Worm (Caenorhabditis elegans) whole organism, L2 larva: ENCODE results near the gene Y37E11B.10.

Experiments
- alr-1 ChIP-seq: fragments of 150-350 bp; optimal IDR thresholded peaks from 2 replicates; lab custom pipeline; 2014; ENCODE audit warnings: missing biosample characterization, missing genetic modification characterization
- fos-1 ChIP-seq: fragments of 150-350 bp; optimal IDR thresholded peaks from 2 replicates; lab custom pipeline; 2014; ENCODE audit warnings: missing biosample characterization, missing genetic modification characterization
- gmeb-1 ChIP-seq: fragments of 150-350 bp; optimal IDR thresholded peaks from 2 replicates; lab custom pipeline; 2014; ENCODE audit warnings: missing biosample characterization, missing genetic modification characterization
- lin-11 ChIP-seq: fragments of 150-350 bp; sonication (generic microtip); optimal IDR thresholded peaks from 2 replicates; lab custom pipeline; 2014; ENCODE audit warnings: missing biosample characterization, missing genetic modification characterization, inconsistent platforms, mixed read lengths
- lsy-2 ChIP-seq, 2 experiments: fragments of 150-350 bp in 1 of 2; sonication (generic microtip) in 1 of 2; optimal IDR thresholded peaks; 2 replicates each; lab custom pipeline; 2014 to 2017; ENCODE audit warnings: missing biosample characterization in 2 of 2, missing genetic modification characterization in 2 of 2
- mab-5 ChIP-seq: fragments of 150-350 bp; optimal IDR thresholded peaks from 2 replicates; lab custom pipeline; 2014; ENCODE audit warnings: missing biosample characterization, missing genetic modification characterization
- nhr-11 ChIP-seq: fragments of 150-350 bp; optimal IDR thresholded peaks from 2 replicates; lab custom pipeline; 2014; ENCODE audit warnings: missing biosample characterization, missing genetic modification characterization
- nhr-237 ChIP-seq: fragments of 150-350 bp; optimal IDR thresholded peaks from 2 replicates; lab custom pipeline; 2014; ENCODE audit warnings: missing biosample characterization, missing genetic modification characterization
- sma-3 ChIP-seq: sonication (generic microtip); optimal IDR thresholded peaks from 2 replicates; lab custom pipeline; 2016; ENCODE audit warnings: missing genetic modification reagents, missing genetic modification characterization, missing compliant biosample characterization
- snpc-4 ChIP-seq: fragments of 150-350 bp; optimal IDR thresholded peaks from 2 replicates; lab custom pipeline; 2014; ENCODE audit warnings: missing biosample characterization, missing genetic modification characterization
- unc-39 ChIP-seq: fragments of 150-350 bp; optimal IDR thresholded peaks from 2 replicates; lab custom pipeline; 2014; ENCODE audit warnings: missing biosample characterization, missing genetic modification characterization
- ztf-11 ChIP-seq: sonication (generic microtip); optimal IDR thresholded peaks from 2 replicates; lab custom pipeline; 2017; ENCODE audit warnings: missing biosample characterization, missing genetic modification characterization

ce11 chrIV:3636528-3637129 lies 30.4 kb upstream of the Y37E11B.10 start, which contains the start of gene madf-9:
- TF ChIP-seq snpc-4 (peak; percentile 32), lsy-2 (tag; optimal IDR thresholded peaks at IDR 0.05; lab: Kevin White, UChicago) (peak in 1 of 2 experiments; percentile 51), fos-1 (peak; percentile 24), ztf-11 (tag; lab: Kevin White, UChicago) (no peak), mab-5 (tag; lab: Kevin White, UChicago) (peak; percentile 32), unc-39 (tag; lab: Kevin White, UChicago) (peak; percentile 39), nhr-11 (tag; lab: Kevin White, UChicago) (no peak), sma-3 (peak; percentile 67), lin-11 (tag; lab: Kevin White, UChicago) (no peak), alr-1 (no peak), nhr-237 (tag; lab: Kevin White, UChicago) (no peak), gmeb-1 (tag; lab: Kevin White, UChicago) (peak; percentile 50)
